Worm (Caenorhabditis elegans) whole organism, early embryonic: Measurements from ENCODE around the gene mrpl-53.

Source experiments
- B0310.2 ChIP-seq: sonication (generic microtip); optimal IDR thresholded peaks from 2 replicates; lab custom pipeline; 2016; ENCODE audit warnings: mild to moderate bottlenecking, missing genetic modification characterization, missing compliant biosample characterization
- F13C5.2 ChIP-seq: sonication (generic microtip); optimal IDR thresholded peaks from 2 replicates; lab custom pipeline; 2017; ENCODE audit warnings: mild to moderate bottlenecking, missing genetic modification characterization, inconsistent platforms, missing compliant biosample characterization
- aly-1 ChIP-seq: sonication (generic microtip); optimal IDR thresholded peaks from 2 replicates; lab custom pipeline; 2016; ENCODE audit warnings: missing genetic modification characterization, missing compliant biosample characterization
- ama-1 ChIP-seq: fragments of 150-350 bp; optimal IDR thresholded peaks from 2 replicates; lab custom pipeline; 2014
- ceh-13 ChIP-seq: fragments of 200-800 bp; sonication (Bioruptor generic); optimal IDR thresholded peaks from 2 replicates; lab custom pipeline; 2018; ENCODE audit warnings: mild to moderate bottlenecking, missing genetic modification characterization, missing compliant biosample characterization
- ceh-36 ChIP-seq: sonication (generic microtip); optimal IDR thresholded peaks from 2 replicates; lab custom pipeline; 2016; ENCODE audit warnings: missing genetic modification characterization, inconsistent platforms, missing compliant biosample characterization
- ets-7 ChIP-seq: sonication (generic microtip); optimal IDR thresholded peaks from 2 replicates; lab custom pipeline; 2016; ENCODE audit warnings: missing genotype, missing genetic modification characterization, missing compliant biosample characterization
- flt-1 ChIP-seq: fragments of 200-800 bp; sonication (Bioruptor generic); IDR thresholded peaks from 2 replicates; pipeline ENCODE4 v1.3.6; 2022; ENCODE audit warnings: missing genetic modification characterization, missing compliant biosample characterization
- hmbx-1 ChIP-seq: sonication (generic microtip); optimal IDR thresholded peaks from 2 replicates; lab custom pipeline; 2016; ENCODE audit warnings: mild to moderate bottlenecking, missing genetic modification characterization, missing compliant biosample characterization
- hmg-4 ChIP-seq: fragments of 200-800 bp; sonication (Bioruptor generic); optimal IDR thresholded peaks from 2 replicates; lab custom pipeline; 2018; ENCODE audit warnings: mild to moderate bottlenecking, missing genetic modification characterization, missing compliant biosample characterization
- hnd-1 ChIP-seq: sonication (generic microtip); optimal IDR thresholded peaks from 2 replicates; lab custom pipeline; 2016; ENCODE audit warnings: missing genetic modification characterization, missing compliant biosample characterization
- pes-1 ChIP-seq: fragments of 200-800 bp; sonication (Bioruptor generic); IDR thresholded peaks from 2 replicates; pipeline ENCODE4 v1.3.6; 2022; ENCODE audit warnings: missing genetic modification reagents, missing genetic modification characterization, missing compliant biosample characterization
- scrt-1 ChIP-seq: fragments of 200-800 bp; sonication (Bioruptor generic); IDR thresholded peaks from 2 replicates; pipeline ENCODE4 v1.3.6; 2022; ENCODE audit warnings: missing genetic modification characterization, missing compliant biosample characterization
- sea-1 ChIP-seq: fragments of 200-800 bp; sonication (Bioruptor generic); conservative IDR thresholded peaks from 2 replicates; pipeline ENCODE4 v1.3.6; 2022; ENCODE audit warnings: missing genetic modification characterization, missing compliant biosample characterization
- tbx-11 ChIP-seq: fragments of 200-800 bp; sonication (Bioruptor generic); IDR thresholded peaks from 2 replicates; pipeline ENCODE4 v1.3.6; 2022; ENCODE audit warnings: missing genetic modification characterization, missing compliant biosample characterization
- tbx-37 ChIP-seq: fragments of 200-800 bp; sonication (Bioruptor generic); conservative IDR thresholded peaks from 2 replicates; pipeline ENCODE4 v1.3.6; 2022; ENCODE audit warnings: missing genetic modification reagents, missing genetic modification characterization, missing compliant biosample characterization
- tra-4 ChIP-seq: sonication (generic microtip); optimal IDR thresholded peaks from 2 replicates; lab custom pipeline; 2017; ENCODE audit warnings: missing genetic modification characterization, missing compliant biosample characterization

mrpl-53 gene

DNA sequence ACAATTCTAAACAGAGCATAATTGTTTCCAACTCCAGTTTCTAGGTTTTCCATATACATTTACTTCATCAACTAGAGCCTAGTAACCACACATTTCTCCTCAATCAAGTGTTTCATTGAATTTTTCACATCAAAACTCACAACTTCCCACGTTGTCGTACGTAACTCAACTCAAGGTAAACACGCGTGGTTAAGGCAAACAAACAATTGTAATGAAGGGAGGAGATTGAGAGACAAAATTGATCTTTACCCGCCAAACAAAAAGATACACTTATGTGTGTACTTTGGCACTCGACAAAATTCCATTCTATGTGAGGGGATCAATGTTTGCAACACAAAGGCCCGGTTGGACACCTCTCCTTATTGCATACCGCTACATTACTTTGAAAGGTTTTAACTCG, 7.9 kb downstream of the mrpl-53 start, which contains the start of gene nhr-19:
TSS of gene nhr-19 (minus strand) at position 191 of the 400 bp plus-strand sequence.
- TF ChIP-seq ceh-13 (GFP tag; lab: Kevin White, UChicago) (no peak), hnd-1 (tag; lab: Kevin White, UChicago) (no peak), tbx-11 (no peak), F13C5.2 (tag; lab: Kevin White, UChicago) (no peak), hmg-4 (GFP tag; lab: Kevin White, UChicago) (no peak), tra-4 (tag; lab: Kevin White, UChicago) (no peak), ets-7 (tag; lab: Kevin White, UChicago) (no peak)

DNA sequence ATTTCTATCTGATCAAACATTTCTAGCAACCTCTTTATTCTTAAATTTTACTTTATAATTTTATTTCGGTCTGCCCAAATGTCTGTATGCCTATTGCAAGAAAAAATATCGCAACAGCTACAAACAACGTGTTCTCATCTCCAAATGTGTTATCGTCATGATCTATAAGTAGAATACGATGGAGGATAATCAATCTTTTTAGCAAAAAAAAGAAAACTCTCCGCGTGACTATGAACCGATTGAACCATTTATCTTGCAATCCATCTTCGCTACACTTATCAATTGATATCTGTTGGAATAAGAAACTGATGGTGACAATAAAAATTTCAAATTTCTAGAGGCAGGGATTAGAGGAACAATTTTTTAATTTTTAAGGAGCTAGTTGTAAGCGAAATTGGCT, 8.5 kb downstream of the mrpl-53 start:
- no peak for TF ChIP-seq ets-7 (tag; lab: Kevin White, UChicago)
- TF ChIP-seq sea-1 (GFP tag; lab: Robert Waterston, UW) = no peak
- no peak for TF ChIP-seq hmg-4 (GFP tag; lab: Kevin White, UChicago)
- TF ChIP-seq scrt-1 (GFP tag; lab: Robert Waterston, UW) = no peak
- TF ChIP-seq ceh-13 (GFP tag; lab: Kevin White, UChicago) = no peak
- no peak for TF ChIP-seq hnd-1 (tag; lab: Kevin White, UChicago)
- no peak for TF ChIP-seq ama-1 (lab: Kevin White, UChicago)

DNA sequence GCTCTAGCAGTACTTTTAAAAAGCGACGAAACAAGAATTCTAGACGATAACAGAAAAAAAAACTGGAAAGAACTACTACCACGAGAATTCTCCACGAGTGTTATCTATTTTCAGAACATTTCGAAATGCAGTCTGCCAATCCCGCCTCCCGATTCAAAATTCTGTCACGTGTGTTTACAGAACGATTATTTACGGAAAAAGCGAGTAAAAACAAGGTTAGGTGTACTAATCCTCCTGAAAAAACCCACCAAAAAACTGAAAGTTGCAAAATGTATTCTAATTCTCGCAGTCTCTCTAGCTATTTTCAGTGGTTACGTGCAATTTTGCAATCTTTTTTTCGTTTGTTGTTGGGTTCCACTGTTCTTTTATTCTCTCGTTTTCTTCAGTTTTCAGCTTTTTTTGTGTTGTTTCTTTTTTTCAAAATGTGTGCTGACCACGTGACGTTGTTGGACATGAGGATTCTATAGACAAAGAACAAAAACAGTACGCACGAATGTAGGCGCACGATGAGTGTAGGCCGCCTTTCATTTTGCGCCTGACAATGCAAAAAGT, 9.1 kb downstream of the mrpl-53 start:
- TF ChIP-seq hmg-4 (GFP tag; lab: Kevin White, UChicago) (no peak), sea-1 (GFP tag; lab: Robert Waterston, UW) (no peak), B0310.2 (tag; lab: Kevin White, UChicago) (no peak), ceh-13 (GFP tag; lab: Kevin White, UChicago) (no peak), ceh-36 (tag; lab: Kevin White, UChicago) (no peak), tbx-11 (no peak)

DNA sequence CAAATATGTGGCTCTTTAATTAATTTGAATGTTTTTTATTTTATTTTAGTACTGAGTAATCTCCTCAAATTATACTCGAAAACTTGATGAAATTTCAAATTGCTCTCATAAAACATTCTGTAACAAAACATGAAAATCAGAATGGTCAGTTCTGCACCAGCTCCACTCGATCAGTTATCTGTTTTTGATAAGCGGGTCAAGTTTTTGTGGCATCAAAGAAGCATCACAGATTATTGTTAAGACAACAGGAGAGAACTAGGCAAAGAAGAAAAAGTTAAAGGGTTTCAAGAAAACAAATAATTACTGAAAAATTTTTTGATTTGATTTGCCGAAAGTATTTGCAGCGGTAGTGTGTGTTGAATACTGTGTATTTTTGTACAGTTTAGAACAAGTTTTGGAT, 9.7 kb downstream of the mrpl-53 start:
- TF ChIP-seq ceh-13 (GFP tag; lab: Kevin White, UChicago) (no peak), ceh-36 (tag; lab: Kevin White, UChicago) (no peak), ets-7 (tag; lab: Kevin White, UChicago) (no peak), hmg-4 (GFP tag; lab: Kevin White, UChicago) (no peak), pes-1 (no peak), tra-4 (tag; lab: Kevin White, UChicago) (no peak)

DNA sequence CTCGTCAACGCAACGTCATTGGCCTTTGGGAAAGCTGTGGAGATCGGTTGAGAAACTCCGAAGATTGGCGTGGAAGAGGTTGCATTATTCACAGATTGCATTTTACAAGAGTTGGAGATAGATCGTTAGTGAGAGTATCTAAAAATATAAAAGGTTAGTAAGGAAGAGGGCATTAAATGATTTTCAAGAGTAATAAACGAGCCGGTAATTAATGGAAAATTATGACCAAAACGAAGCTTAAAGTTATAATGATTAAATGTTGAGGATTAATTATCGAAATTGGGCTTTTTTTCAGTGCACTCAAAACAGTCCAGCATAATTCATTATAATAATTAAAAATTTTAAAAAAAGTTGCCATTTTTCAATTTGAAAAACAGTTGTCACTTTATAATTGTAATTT, 11.9 kb downstream of the mrpl-53 start, which contains the start of gene pap-2:
TSS of gene pap-2 (minus strand) at position 101 of the 400 bp plus-strand sequence.
- TF ChIP-seq hmg-4 (GFP tag; lab: Kevin White, UChicago) (no peak), aly-1 (tag; lab: Kevin White, UChicago) (no peak), pes-1 (no peak), scrt-1 (GFP tag; lab: Robert Waterston, UW) (no peak), hnd-1 (tag; lab: Kevin White, UChicago) (no peak), hmbx-1 (tag; lab: Kevin White, UChicago) (no peak), ama-1 (lab: Kevin White, UChicago) (no peak), sea-1 (GFP tag; lab: Robert Waterston, UW) (no peak), ets-7 (tag; lab: Kevin White, UChicago) (no peak), tbx-11 (no peak), tbx-37 (no peak), ceh-13 (GFP tag; lab: Kevin White, UChicago) (no peak), ceh-36 (tag; lab: Kevin White, UChicago) (no peak)

DNA sequence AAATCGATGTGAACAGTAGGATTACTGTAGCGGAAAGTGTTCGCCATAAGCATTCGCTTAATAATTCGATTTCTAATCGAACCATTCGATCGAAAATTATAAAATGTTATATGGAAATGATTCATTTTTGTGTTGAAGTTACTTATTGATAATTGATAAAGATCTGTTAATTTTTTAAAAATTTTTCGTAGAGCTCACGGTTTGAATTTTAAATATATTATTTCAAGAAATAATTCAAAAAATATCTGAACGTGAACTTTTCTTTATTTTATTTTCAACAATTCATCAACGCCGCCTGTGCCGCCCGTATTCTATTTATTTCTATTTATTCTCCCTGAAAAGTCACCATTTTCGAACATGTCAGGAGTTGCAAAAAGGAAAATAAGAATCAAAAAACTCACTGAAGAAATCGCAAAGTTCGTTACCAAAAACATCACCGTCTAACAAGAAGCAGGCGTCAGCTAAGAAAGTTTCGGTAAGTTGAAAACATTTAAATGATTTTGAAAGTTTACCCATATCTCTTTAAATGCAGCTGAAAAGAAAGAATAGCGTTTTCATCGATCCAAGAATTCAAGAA, 14.0 kb downstream of the mrpl-53 start, which contains the start of the genes T15H9.5 and T15H9.4:
TSS of gene T15H9.5 (minus strand) at position 101 of the 577 bp plus-strand sequence.
TSS of gene T15H9.4 (plus strand) at position 527 of the 577 bp plus-strand sequence.
- TF ChIP-seq tra-4 (tag; lab: Kevin White, UChicago) (no peak), pes-1 (no peak), ets-7 (tag; lab: Kevin White, UChicago) (no peak), tbx-11 (no peak), aly-1 (tag; lab: Kevin White, UChicago) (no peak), flt-1 (GFP tag; lab: Robert Waterston, UW) (no peak), F13C5.2 (tag; lab: Kevin White, UChicago) (no peak), tbx-37 (no peak), hnd-1 (tag; lab: Kevin White, UChicago) (no peak), scrt-1 (GFP tag; lab: Robert Waterston, UW) (no peak), ceh-36 (tag; lab: Kevin White, UChicago) (no peak), ceh-13 (GFP tag; lab: Kevin White, UChicago) (no peak), B0310.2 (tag; lab: Kevin White, UChicago) (no peak), hmg-4 (GFP tag; lab: Kevin White, UChicago) (no peak), sea-1 (GFP tag; lab: Robert Waterston, UW) (no peak), ama-1 (lab: Kevin White, UChicago) (no peak), hmbx-1 (tag; lab: Kevin White, UChicago) (no peak)

DNA sequence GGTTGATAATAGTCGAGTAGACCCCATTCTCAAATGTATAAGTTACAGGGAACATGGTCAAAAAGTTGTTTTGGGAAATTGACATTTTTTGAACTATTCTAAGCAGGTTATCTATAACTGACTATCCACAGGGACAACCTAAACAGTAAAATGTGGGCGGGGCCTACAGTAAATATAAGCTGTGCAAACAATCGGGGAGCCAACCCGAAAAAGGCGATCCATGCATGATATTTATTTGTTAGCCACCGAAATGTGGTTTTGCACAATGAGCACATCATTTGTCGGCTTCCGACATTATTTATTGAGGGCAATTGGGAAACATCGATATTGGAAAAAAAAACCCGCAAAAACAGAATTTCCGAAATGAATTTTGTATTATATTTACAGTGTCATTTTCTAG, 17.3 kb downstream of the mrpl-53 start, which contains the start of gene hlh-6:
TSS of gene hlh-6 (minus strand) at position 101 of the 400 bp plus-strand sequence.
- TF ChIP-seq B0310.2 (tag; lab: Kevin White, UChicago) = no peak
- TF ChIP-seq hnd-1 (tag; lab: Kevin White, UChicago) = no peak
- no peak for TF ChIP-seq tbx-11
- no peak for TF ChIP-seq scrt-1 (GFP tag; lab: Robert Waterston, UW)
- TF ChIP-seq aly-1 (tag; lab: Kevin White, UChicago) = no peak
- TF ChIP-seq ets-7 (tag; lab: Kevin White, UChicago) = no peak
- TF ChIP-seq ceh-13 (GFP tag; lab: Kevin White, UChicago) = no peak
- TF ChIP-seq ama-1 (lab: Kevin White, UChicago) = no peak
- TF ChIP-seq F13C5.2 (tag; lab: Kevin White, UChicago) = no peak
- TF ChIP-seq tbx-37 = no peak
- no peak for TF ChIP-seq hmg-4 (GFP tag; lab: Kevin White, UChicago)
- TF ChIP-seq hmbx-1 (tag; lab: Kevin White, UChicago) = no peak
- TF ChIP-seq sea-1 (GFP tag; lab: Robert Waterston, UW) = no peak
- no peak for TF ChIP-seq ceh-36 (tag; lab: Kevin White, UChicago)
- no peak for TF ChIP-seq pes-1
- no peak for TF ChIP-seq flt-1 (GFP tag; lab: Robert Waterston, UW)
- TF ChIP-seq tra-4 (tag; lab: Kevin White, UChicago) = no peak
